Worm (Caenorhabditis elegans) whole organism, young adult: ENCODE measurements around the gene best-2.
"Not testable (repeated sequence)": the region's sequence is repeated elsewhere in the genome, so short reads cannot be mapped to it uniquely, and the experiment has no call there.

Experiments used
- B0035.1 ChIP-seq: sonication (generic microtip); optimal IDR thresholded peaks from 2 replicates; lab custom pipeline; 2016; ENCODE audit warnings: missing genetic modification characterization, mild to moderate bottlenecking, missing compliant biosample characterization, missing genotype, missing genetic modification reagents
- B0261.1 ChIP-seq: sonication (generic microtip); optimal IDR thresholded peaks from 2 replicates; lab custom pipeline; 2016; ENCODE audit warnings: mild to moderate bottlenecking, missing genetic modification characterization, moderate library complexity, missing compliant biosample characterization
- C17E4.6 ChIP-seq: fragments of 200-800 bp; sonication (Bioruptor generic); IDR thresholded peaks from 2 replicates; pipeline ENCODE4 v1.3.6; 2022; ENCODE audit warnings: missing genetic modification reagents, missing genetic modification characterization, missing compliant biosample characterization
- D2030.7 ChIP-seq: fragments of 200-800 bp; sonication (Bioruptor generic); IDR thresholded peaks from 2 replicates; pipeline ENCODE4 v1.3.6; 2022; ENCODE audit warnings: missing genetic modification reagents, missing genetic modification characterization, missing compliant biosample characterization
- F52B5.7 ChIP-seq: sonication (generic microtip); optimal IDR thresholded peaks from 2 replicates; lab custom pipeline; 2016; ENCODE audit warnings: mild to moderate bottlenecking, missing genetic modification characterization, missing compliant biosample characterization
- F57A8.1 ChIP-seq: fragments of 200-800 bp; sonication (Bioruptor generic); optimal IDR thresholded peaks from 2 replicates; lab custom pipeline; 2018; ENCODE audit warnings: mild to moderate bottlenecking, missing genetic modification characterization, moderate library complexity, missing compliant biosample characterization
- K11D2.4 ChIP-seq: fragments of 200-800 bp; sonication (Bioruptor generic); IDR thresholded peaks from 2 replicates; pipeline ENCODE4 v1.3.6; 2022; ENCODE audit warnings: missing genetic modification reagents, missing genetic modification characterization, missing compliant biosample characterization
- Y95B8A.8 ChIP-seq: fragments of 200-800 bp; sonication (Bioruptor generic); IDR thresholded peaks from 2 replicates; pipeline ENCODE4 v1.3.6; 2022; ENCODE audit warnings: missing genetic modification reagents, missing genetic modification characterization, missing compliant biosample characterization
- attf-5 ChIP-seq: fragments of 200-800 bp; sonication (Bioruptor generic); optimal IDR thresholded peaks from 2 replicates; lab custom pipeline; 2018; ENCODE audit warnings: mild to moderate bottlenecking, missing genetic modification characterization, missing compliant biosample characterization
- attf-6 ChIP-seq: fragments of 200-800 bp; sonication (Bioruptor generic); IDR thresholded peaks from 2 replicates; pipeline ENCODE4 v1.3.6; 2022; ENCODE audit warnings: missing genetic modification reagents, missing genetic modification characterization, missing compliant biosample characterization
- cebp-2 ChIP-seq: fragments of 200-800 bp; sonication (Bioruptor generic); IDR thresholded peaks from 2 replicates; pipeline ENCODE4 v1.3.6; 2022; ENCODE audit warnings: missing genetic modification characterization, missing compliant biosample characterization
- ceh-100 ChIP-seq: fragments of 200-800 bp; sonication (Bioruptor generic); IDR thresholded peaks from 2 replicates; pipeline ENCODE4 v1.3.6; 2022; ENCODE audit warnings: missing genetic modification reagents, missing genetic modification characterization, missing compliant biosample characterization
- ceh-58 ChIP-seq: fragments of 200-800 bp; sonication (Bioruptor generic); IDR thresholded peaks from 2 replicates; pipeline ENCODE4 v1.3.6; 2022; ENCODE audit warnings: missing genetic modification characterization, missing compliant biosample characterization
- dox-1 ChIP-seq: fragments of 200-800 bp; sonication (Bioruptor generic); IDR thresholded peaks from 2 replicates; pipeline ENCODE4 v1.3.6; 2022; ENCODE audit warnings: missing genetic modification reagents, missing genetic modification characterization, missing compliant biosample characterization
- egl-18 ChIP-seq: fragments of 200-800 bp; sonication (Bioruptor generic); IDR thresholded peaks from 2 replicates; pipeline ENCODE4 v1.3.6; 2022; ENCODE audit warnings: missing genetic modification reagents, missing genetic modification characterization, missing compliant biosample characterization
- egl-44 ChIP-seq: fragments of 200-800 bp; sonication (Bioruptor generic); IDR thresholded peaks from 2 replicates; pipeline ENCODE4 v1.3.6; 2022; ENCODE audit warnings: missing genetic modification reagents, missing genetic modification characterization, missing compliant biosample characterization
- egrh-3 ChIP-seq: fragments of 200-800 bp; sonication (Bioruptor generic); IDR thresholded peaks from 2 replicates; pipeline ENCODE4 v1.3.6; 2022; ENCODE audit warnings: missing genetic modification reagents, missing genetic modification characterization, missing compliant biosample characterization
- hmg-1.2 ChIP-seq: fragments of 200-800 bp; sonication (Bioruptor generic); IDR thresholded peaks from 2 replicates; pipeline ENCODE4 v1.3.6; 2022; ENCODE audit warnings: missing genetic modification reagents, missing genetic modification characterization, missing compliant biosample characterization
- hrde-1 ChIP-seq: sonication (generic microtip); optimal IDR thresholded peaks from 2 replicates; lab custom pipeline; 2016; ENCODE audit warnings: missing genetic modification characterization, mild to moderate bottlenecking, missing compliant biosample characterization, moderate library complexity, missing genotype, missing genetic modification reagents, borderline replicate concordance
- hsf-1 ChIP-seq: fragments of 200-800 bp; sonication (Bioruptor generic); IDR thresholded peaks from 2 replicates; pipeline ENCODE4 v1.3.6; 2022; ENCODE audit warnings: missing genetic modification reagents, missing genetic modification characterization, missing compliant biosample characterization
- lag-1 ChIP-seq: fragments of 200-800 bp; sonication (Bioruptor generic); IDR thresholded peaks from 2 replicates; pipeline ENCODE4 v1.3.6; 2022; ENCODE audit warnings: missing genetic modification reagents, missing genetic modification characterization, missing compliant biosample characterization
- let-607 ChIP-seq, 2 experiments: fragments of 200-800 bp in 1 of 2; sonication (Bioruptor generic) in 1 of 2; sonication (generic microtip) in 1 of 2; optimal IDR thresholded peaks; 2 replicates each; lab custom pipeline; 2016 to 2018; ENCODE audit warnings: mild to moderate bottlenecking in 2 of 2, missing compliant biosample characterization in 2 of 2, missing genetic modification characterization in 2 of 2, moderate library complexity in 2 of 2, missing genotype in 1 of 2
- lin-26 ChIP-seq: fragments of 200-800 bp; sonication (Bioruptor generic); IDR thresholded peaks from 2 replicates; pipeline ENCODE4 v1.3.6; 2022; ENCODE audit warnings: missing genetic modification reagents, missing genetic modification characterization, missing compliant biosample characterization
- lir-1 ChIP-seq: fragments of 200-800 bp; sonication (Bioruptor generic); conservative IDR thresholded peaks from 2 replicates; pipeline ENCODE4 v1.3.6; 2022; ENCODE audit warnings: missing genetic modification reagents, missing genetic modification characterization, missing compliant biosample characterization
- madf-6 ChIP-seq: fragments of 200-800 bp; sonication (Bioruptor generic); IDR thresholded peaks from 2 replicates; pipeline ENCODE4 v1.3.6; 2022; ENCODE audit warnings: missing genetic modification reagents, missing genetic modification characterization, missing compliant biosample characterization
- madf-8 ChIP-seq: fragments of 200-800 bp; sonication (Bioruptor generic); conservative IDR thresholded peaks from 2 replicates; pipeline ENCODE4 v1.3.6; 2022; ENCODE audit warnings: missing genetic modification reagents, missing genetic modification characterization, missing compliant biosample characterization
- nfya-2 ChIP-seq: fragments of 200-800 bp; sonication (Bioruptor generic); IDR thresholded peaks from 2 replicates; pipeline ENCODE4 v1.3.6; 2022; ENCODE audit warnings: missing genetic modification reagents, missing genetic modification characterization, missing compliant biosample characterization
- nfyb-1 ChIP-seq: fragments of 200-800 bp; sonication (Bioruptor generic); IDR thresholded peaks from 2 replicates; pipeline ENCODE4 v1.3.6; 2022; ENCODE audit warnings: missing genetic modification reagents, missing genetic modification characterization, missing compliant biosample characterization
- pbrm-1 ChIP-seq: fragments of 200-800 bp; sonication (Bioruptor generic); IDR thresholded peaks from 2 replicates; pipeline ENCODE4 v1.3.6; 2022; ENCODE audit warnings: missing genetic modification reagents, missing genetic modification characterization, missing compliant biosample characterization
- rpc-1 ChIP-seq, 2 experiments: fragments of 150-350 bp in 1 of 2; sonication (generic microtip) in 1 of 2; optimal IDR thresholded peaks; 2 replicates each; lab custom pipeline; 2014 to 2018; ENCODE audit warnings: missing biosample characterization in 1 of 2, missing genetic modification characterization in 1 of 2, missing genetic modification reagents in 1 of 2, missing genotype in 1 of 2
- snpc-4 ChIP-seq, 5 experiments: fragments of 150-350 bp in 1 of 5; sonication (generic microtip) in 4 of 5; optimal IDR thresholded peaks; 2 replicates each; lab custom pipeline; 2014 to 2018; ENCODE audit warnings: missing genetic modification characterization in 5 of 5, missing biosample characterization in 3 of 5, antibody characterized with exemption in 2 of 5, mild to moderate bottlenecking in 2 of 5, missing compliant biosample characterization in 2 of 5, missing genotype in 2 of 5, moderate library complexity in 2 of 5, missing genetic modification reagents in 1 of 5
- somi-1 ChIP-seq: fragments of 200-800 bp; sonication (Bioruptor generic); optimal IDR thresholded peaks from 2 replicates; lab custom pipeline; 2018; ENCODE audit warnings: mild to moderate bottlenecking, missing genetic modification characterization, missing compliant biosample characterization
- sptf-2 ChIP-seq: fragments of 200-800 bp; sonication (Bioruptor generic); optimal IDR thresholded peaks from 2 replicates; lab custom pipeline; 2018; ENCODE audit warnings: mild to moderate bottlenecking, missing genetic modification characterization, missing compliant biosample characterization
- tbp1 ChIP-seq: fragments of 200-800 bp; sonication (Bioruptor generic); optimal IDR thresholded peaks from 2 replicates; lab custom pipeline; 2018; ENCODE audit warnings: mild to moderate bottlenecking, missing genetic modification characterization, missing compliant biosample characterization
- unc-130 ChIP-seq: sonication (generic microtip); optimal IDR thresholded peaks from 2 replicates; lab custom pipeline; 2016; ENCODE audit warnings: missing genetic modification reagents, missing genetic modification characterization, missing compliant biosample characterization
- zfh-2 ChIP-seq: fragments of 200-800 bp; sonication (Bioruptor generic); conservative IDR thresholded peaks from 2 replicates; pipeline ENCODE4 v1.3.6; 2022; ENCODE audit warnings: missing genetic modification reagents, missing genetic modification characterization, missing compliant biosample characterization

The best-2 gene

ce11 chrIV:13149276-13149675 lies 36.4 kb upstream of the best-2 start, which contains the start of gene nlp-79:
TSS of gene nlp-79 (plus strand) at chrIV:13149576.
- TF ChIP-seq somi-1 (GFP tag; lab: Kevin White, UChicago) = no peak
- no peak for TF ChIP-seq zfh-2 (GFP tag; lab: Robert Waterston, UW)
- TF ChIP-seq sptf-2 = no peak
- no peak for TF ChIP-seq egrh-3 (GFP tag; lab: Robert Waterston, UW)
- TF ChIP-seq attf-5 = no peak
- TF ChIP-seq rpc-1 (optimal IDR thresholded peaks at IDR 0.05; lab: Kevin White, UChicago) = no peak
- TF ChIP-seq rpc-1 (tag; optimal IDR thresholded peaks at IDR 0.05; lab: Kevin White, UChicago) = no peak
- no peak for TF ChIP-seq Y95B8A.8
- TF ChIP-seq madf-8 (GFP tag; lab: Robert Waterston, UW) = no peak
- no peak for TF ChIP-seq nfya-2 (GFP tag; lab: Robert Waterston, UW)
- no peak for TF ChIP-seq hrde-1 (tag; lab: Kevin White, UChicago)
- TF ChIP-seq unc-130 (GFP tag; lab: Kevin White, UChicago) = no peak
- TF ChIP-seq F57A8.1 = no peak
- no peak for TF ChIP-seq B0035.1

ce11 chrIV:13142254-13142653 lies 29.4 kb upstream of the best-2 start, which contains the start of gene spe-43:
TSS of gene spe-43 (minus strand) at chrIV:13142354.
- TF ChIP-seq hsf-1 (GFP tag; lab: Robert Waterston, UW) (no peak), lag-1 (GFP tag; lab: Robert Waterston, UW) (no peak), C17E4.6 (no peak), let-607 (tag; optimal IDR thresholded peaks at IDR 0.05; lab: Kevin White, UChicago) (no peak), lir-1 (GFP tag; lab: Robert Waterston, UW) (no peak), K11D2.4 (GFP tag; lab: Robert Waterston, UW) (no peak), egl-44 (GFP tag; lab: Robert Waterston, UW) (no peak), egl-18 (GFP tag; lab: Robert Waterston, UW) (no peak), F52B5.7 (tag; lab: Kevin White, UChicago) (no peak), tbp1 (no peak), D2030.7 (GFP tag; lab: Robert Waterston, UW) (no peak), lin-26 (no peak), zfh-2 (GFP tag; lab: Robert Waterston, UW) (no peak)

- peak; percentile 92 for TF ChIP-seq cebp-2 (GFP tag; lab: Robert Waterston, UW)
- 0 out of 2 replicates have a peak, but pooled peaks have one; percentile 26 for TF ChIP-seq attf-6 (GFP tag; lab: Robert Waterston, UW)
- peak; percentile 42 for TF ChIP-seq rpc-1 (optimal IDR thresholded peaks at IDR 0.05; lab: Kevin White, UChicago)
- TF ChIP-seq rpc-1 (tag; optimal IDR thresholded peaks at IDR 0.05; lab: Kevin White, UChicago) = peak; percentile 63
- TF ChIP-seq ceh-100 (GFP tag; lab: Robert Waterston, UW) = peak; percentile 31; the same call in 1 of the 2 replicates
- peak; percentile 82 for TF ChIP-seq nfyb-1 (GFP tag; lab: Robert Waterston, UW)
- TF ChIP-seq dox-1 (GFP tag; lab: Robert Waterston, UW) = peak; percentile 49
- TF ChIP-seq tbp1 = peak; percentile 87
- TF ChIP-seq madf-6 (GFP tag; lab: Robert Waterston, UW) = peak; percentile 54; the same call in 1 of the 2 replicates
- TF ChIP-seq ceh-58 (GFP tag; lab: Robert Waterston, UW) = 0 out of 2 replicates have a peak, but pooled peaks have one; percentile 20
- TF ChIP-seq pbrm-1 (GFP tag; lab: Robert Waterston, UW) = peak; percentile 57
- TF ChIP-seq D2030.7 (GFP tag; lab: Robert Waterston, UW) = 0 out of 2 replicates have a peak, but pooled peaks have one; percentile 26
- TF ChIP-seq snpc-4 (GFP tag; optimal IDR thresholded peaks at IDR 0.05; lab: Kevin White, UChicago) = not testable (repeated sequence)
- TF ChIP-seq snpc-4 (tag; optimal IDR thresholded peaks at IDR 0.05; lab: Kevin White, UChicago) = peak in 1 of 4 experiments; percentile 36
- peak; percentile 62 for TF ChIP-seq hmg-1.2
- peak; percentile 91 for TF ChIP-seq lin-26
- TF ChIP-seq B0261.1 (tag; lab: Kevin White, UChicago) = peak; percentile 57
- TF ChIP-seq, all 124 proteins: peak for 15; not testable (repeated sequence) for 109
Measured at ce11 chrIV:13140792-13141191, 27.9 kb upstream of the best-2 start.
